Worm (Caenorhabditis elegans): ENCODE data around the gene W09D6.1.

The W09D6.1 gene

DNA sequence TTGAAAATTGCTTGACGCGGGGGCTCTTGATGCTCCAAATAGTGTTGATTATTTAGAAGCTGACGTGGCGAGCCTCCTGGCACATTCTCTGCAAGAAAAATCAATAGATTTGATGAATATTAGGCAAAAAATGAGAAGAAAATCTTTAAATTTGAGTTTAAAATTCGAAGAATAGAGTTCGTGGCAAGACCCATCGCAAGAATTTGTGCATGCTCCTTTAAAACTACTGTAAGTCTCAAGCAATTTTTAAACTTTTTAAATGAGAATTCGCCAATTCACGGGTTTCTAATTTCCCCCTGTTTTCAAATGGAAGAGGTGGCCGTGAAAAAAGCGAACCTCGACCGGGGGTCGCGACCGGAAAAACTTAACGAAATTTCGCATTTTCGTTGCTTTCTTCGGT lies 45.2 kb downstream of the W09D6.1 start (continued):
- TF ChIP-seq F23B12.7 (tag; optimal IDR thresholded peaks at IDR 0.05; ENCODE audit: insufficient read depth): no peak
- no peak for TF ChIP-seq lin-26 (GFP tag; IDR thresholded peaks at IDR 0.05)
- no peak for TF ChIP-seq hmg-1.2 (GFP tag; IDR thresholded peaks at IDR 0.05)
- no peak for TF ChIP-seq B0261.1 (tag; optimal IDR thresholded peaks at IDR 0.05)
- TF ChIP-seq egl-44 (GFP tag; IDR thresholded peaks at IDR 0.05): no peak
- TF ChIP-seq C06A6.2 (GFP tag; conservative IDR thresholded peaks at IDR 0.05): no peak
- no peak for TF ChIP-seq egrh-3 (GFP tag; IDR thresholded peaks at IDR 0.05)
- no peak for TF ChIP-seq efl-1 (GFP tag; optimal IDR thresholded peaks at IDR 0.05)

DNA sequence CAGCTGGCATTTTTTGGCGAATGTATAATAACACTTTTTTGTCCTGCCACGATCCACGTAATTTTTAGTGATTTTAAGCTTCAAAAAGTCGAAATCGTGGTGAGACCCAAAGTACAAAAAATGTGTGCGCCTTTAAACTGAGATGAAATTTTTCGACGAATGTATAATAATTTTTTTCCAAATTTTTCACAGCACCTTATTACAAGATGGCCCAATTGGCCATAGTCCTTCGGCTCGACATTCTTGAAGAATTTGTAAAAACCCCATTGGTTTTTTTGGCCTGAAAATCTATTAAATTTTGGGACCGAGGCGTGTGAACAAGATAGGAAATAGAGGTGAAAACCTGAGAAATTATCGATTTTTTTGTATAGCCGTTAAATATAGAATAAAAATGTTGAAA lies 47.3 kb downstream of the W09D6.1 start:
- TF ChIP-seq mcd-1 (GFP tag; IDR thresholded peaks at IDR 0.05): no peak
- no peak for TF ChIP-seq F55B11.4 (tag; optimal IDR thresholded peaks at IDR 0.05; ENCODE audit: borderline replicate concordance, insufficient read depth)
- TF ChIP-seq C06A6.2 (GFP tag; conservative IDR thresholded peaks at IDR 0.05): no peak
- no peak for TF ChIP-seq him-1 (tag; optimal IDR thresholded peaks at IDR 0.05)
- TF ChIP-seq B0261.1 (tag; optimal IDR thresholded peaks at IDR 0.05): no peak
- TF ChIP-seq madf-8 (GFP tag; conservative IDR thresholded peaks at IDR 0.05): no peak
- no peak for TF ChIP-seq egrh-3 (GFP tag; IDR thresholded peaks at IDR 0.05)
- TF ChIP-seq ama-1 (optimal IDR thresholded peaks at IDR 0.05): no peak
- TF ChIP-seq ama-1 (GFP tag; optimal IDR thresholded peaks at IDR 0.05): no peak
- no peak for TF ChIP-seq F57C9.4 (tag; optimal IDR thresholded peaks at IDR 0.05)
- TF ChIP-seq F33H1.4 (GFP tag; IDR thresholded peaks at IDR 0.05): no peak
- TF ChIP-seq efl-1 (GFP tag; optimal IDR thresholded peaks at IDR 0.05): no peak
- TF ChIP-seq ceh-100 (GFP tag; IDR thresholded peaks at IDR 0.05): no peak
- TF ChIP-seq bed-2 (GFP tag; IDR thresholded peaks at IDR 0.05): no peak
- no peak for TF ChIP-seq tbx-9 (tag; optimal IDR thresholded peaks at IDR 0.05; ENCODE audit: borderline replicate concordance)
- no peak for TF ChIP-seq lin-35 (GFP tag; optimal IDR thresholded peaks at IDR 0.05)
- TF ChIP-seq ceh-79 (tag; optimal IDR thresholded peaks at IDR 0.05): no peak
- TF ChIP-seq rec-8 (tag; optimal IDR thresholded peaks at IDR 0.05): no peak
- TF ChIP-seq ceh-91 (GFP tag; IDR thresholded peaks at IDR 0.05): no peak

DNA sequence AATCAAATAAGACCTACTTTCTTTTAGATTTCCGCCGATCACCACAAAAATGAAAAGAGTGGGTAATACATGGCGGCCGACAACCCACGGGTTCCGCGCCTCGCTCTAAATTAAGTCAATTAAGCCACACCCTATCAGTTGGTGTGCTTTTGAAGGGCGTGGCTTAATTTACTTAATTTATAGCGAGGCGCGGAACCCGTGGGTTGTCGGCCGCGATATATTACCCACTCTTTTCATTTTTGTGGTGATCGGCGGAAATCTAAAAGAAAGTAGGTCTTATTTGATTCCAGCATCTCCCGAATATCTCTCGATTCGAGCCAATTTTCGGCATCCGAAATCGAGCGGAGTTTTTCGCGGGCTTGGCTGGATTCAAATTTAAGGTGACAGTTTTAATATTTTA lies 49.5 kb downstream of the W09D6.1 start:
- peak; percentile 86 for TF ChIP-seq madf-6 (GFP tag; IDR thresholded peaks at IDR 0.05)
- TF ChIP-seq lsl-1 (GFP tag; optimal IDR thresholded peaks at IDR 0.05): peak; percentile 53
- peak; percentile 83 for TF ChIP-seq rcor-1 (GFP tag; IDR thresholded peaks at IDR 0.05)
- TF ChIP-seq madf-8 (GFP tag; conservative IDR thresholded peaks at IDR 0.05): peak; percentile 22
- 0 out of 2 replicates have a peak, but pooled peaks have one; percentile 56 for TF ChIP-seq Y56A3A.18 (GFP tag; IDR thresholded peaks at IDR 0.05)
- TF ChIP-seq ztf-28 (GFP tag; IDR thresholded peaks at IDR 0.05): 0 out of 2 replicates have a peak, but pooled peaks have one; percentile 6
- peak; percentile 53 for TF ChIP-seq F33H1.4 (GFP tag; IDR thresholded peaks at IDR 0.05)
- peak; percentile 71 for TF ChIP-seq ceh-91 (GFP tag; IDR thresholded peaks at IDR 0.05)
- peak; percentile 51 for TF ChIP-seq lin-54 (GFP tag; optimal IDR thresholded peaks at IDR 0.05)
- peak; percentile 39 for TF ChIP-seq efl-1 (GFP tag; optimal IDR thresholded peaks at IDR 0.05)
- TF ChIP-seq madf-3 (GFP tag; IDR thresholded peaks at IDR 0.05): peak; percentile 76
- TF ChIP-seq Y95B8A.8 (GFP tag; IDR thresholded peaks at IDR 0.05): peak; percentile 80; the same call in 1 of the 2 replicates
- TF ChIP-seq Y53F4B.3 (GFP tag; IDR thresholded peaks at IDR 0.05): 0 out of 2 replicates have a peak, but pooled peaks have one; percentile 19
- TF ChIP-seq ceh-58 (GFP tag; IDR thresholded peaks at IDR 0.05): 0 out of 2 replicates have a peak, but pooled peaks have one; percentile 21
- TF ChIP-seq xnd-1 (tag; optimal IDR thresholded peaks at IDR 0.05): peak; percentile 41
- TF ChIP-seq ekl-4 (GFP tag; IDR thresholded peaks at IDR 0.05): peak; percentile 76; the same call in 1 of the 2 replicates
- peak; percentile 41 for TF ChIP-seq tbp1 (GFP tag; optimal IDR thresholded peaks at IDR 0.05)
- TF ChIP-seq hmg-20 (GFP tag; IDR thresholded peaks at IDR 0.05): 0 out of 2 replicates have a peak, but pooled peaks have one; percentile 51
- peak; percentile 61 for TF ChIP-seq dox-1 (GFP tag; IDR thresholded peaks at IDR 0.05)
- peak; percentile 87 for TF ChIP-seq snpc-3.4 (tag; optimal IDR thresholded peaks at IDR 0.05)
- peak; percentile 91 for TF ChIP-seq snpc-1.1 (tag; optimal IDR thresholded peaks at IDR 0.05; ENCODE audit: insufficient read depth)
- peak; percentile 74; the same call in 1 of the 2 replicates for TF ChIP-seq hsf-1 (GFP tag; IDR thresholded peaks at IDR 0.05)
- peak; percentile 93 for TF ChIP-seq pbrm-1 (GFP tag; IDR thresholded peaks at IDR 0.05)
- peak; percentile 89 for TF ChIP-seq snpc-4 (GFP tag; optimal IDR thresholded peaks at IDR 0.05)
- TF ChIP-seq snpc-4 (tag; optimal IDR thresholded peaks at IDR 0.05): peak; percentile 78 to 97 (median 94)
- peak; percentile 92 for TF ChIP-seq attf-6 (GFP tag; IDR thresholded peaks at IDR 0.05)
- peak; percentile 72 for TF ChIP-seq mcd-1 (GFP tag; IDR thresholded peaks at IDR 0.05)
